Worm (Caenorhabditis elegans) whole organism, early embryonic: ENCODE results near the gene W07A12.4.

Source experiments
- B0310.2 ChIP-seq: sonication (generic microtip); optimal IDR thresholded peaks from 2 replicates; lab custom pipeline; 2016; ENCODE audit warnings: mild to moderate bottlenecking, missing genetic modification characterization, missing compliant biosample characterization
- ama-1 ChIP-seq: fragments of 150-350 bp; optimal IDR thresholded peaks from 2 replicates; lab custom pipeline; 2014
- ceh-36 ChIP-seq: sonication (generic microtip); optimal IDR thresholded peaks from 2 replicates; lab custom pipeline; 2016; ENCODE audit warnings: missing genetic modification characterization, inconsistent platforms, missing compliant biosample characterization
- ets-7 ChIP-seq: sonication (generic microtip); optimal IDR thresholded peaks from 2 replicates; lab custom pipeline; 2016; ENCODE audit warnings: missing genotype, missing genetic modification characterization, missing compliant biosample characterization
- tra-4 ChIP-seq: sonication (generic microtip); optimal IDR thresholded peaks from 2 replicates; lab custom pipeline; 2017; ENCODE audit warnings: missing genetic modification characterization, missing compliant biosample characterization

DNA sequence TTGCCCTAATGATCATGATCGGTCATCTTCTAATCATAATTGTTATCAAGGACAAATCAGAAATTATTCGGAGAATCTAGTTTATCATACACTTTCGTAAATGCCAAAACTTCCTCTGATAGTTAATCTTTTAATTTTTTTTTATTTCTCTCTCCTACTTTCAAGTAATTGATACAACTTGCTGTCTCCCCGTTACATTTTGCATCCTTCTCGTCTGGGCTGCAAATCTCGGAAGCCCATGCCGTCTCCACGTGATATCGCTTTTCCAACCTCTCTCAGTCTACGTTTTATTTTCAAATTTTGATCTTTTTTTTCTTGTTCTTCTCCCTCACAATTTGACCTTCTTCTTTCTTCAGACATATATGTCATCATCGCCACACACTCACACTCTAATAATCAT, 15.0 kb downstream of the W07A12.4 start, which contains the start of gene rhy-1:
- TF ChIP-seq tra-4 (tag; lab: Kevin White, UChicago) (no peak), ama-1 (lab: Kevin White, UChicago) (no peak), ets-7 (tag; lab: Kevin White, UChicago) (no peak), B0310.2 (tag; lab: Kevin White, UChicago) (no peak), ceh-36 (tag; lab: Kevin White, UChicago) (no peak)
